Worm (Caenorhabditis elegans) whole organism, L2 larva: ENCODE results near the gene T19H12.15.

Source experiments
- nhr-21 ChIP-seq: fragments of 150-350 bp; optimal IDR thresholded peaks from 2 replicates; lab custom pipeline; 2014; ENCODE audit warnings: missing biosample characterization, missing genetic modification characterization

T19H12.15 gene

DNA sequence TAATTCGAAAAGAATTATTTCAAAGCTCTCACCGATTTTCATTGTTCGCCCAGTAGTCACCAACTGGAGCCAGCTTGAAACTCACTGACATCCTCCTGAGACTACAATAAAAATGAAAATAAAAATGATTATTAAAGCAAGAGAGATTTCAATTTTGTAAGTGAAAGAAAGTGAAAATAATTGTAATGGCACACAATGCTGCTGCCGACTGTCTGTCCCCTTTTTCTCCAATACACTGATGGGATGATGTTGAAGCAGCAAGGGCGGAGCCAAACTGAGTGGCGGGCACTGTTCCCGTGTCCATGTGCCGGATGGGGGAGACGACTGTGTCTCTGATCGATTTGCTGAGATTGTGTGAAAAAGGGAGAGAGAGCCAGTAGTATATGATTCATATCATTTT is 44.9 kb downstream of the T19H12.15 start, which contains the start of gene C37H5.14:
Gene C37H5.14 (minus strand): TSS at position 101 of the 400 bp plus-strand sequence.
- TF ChIP-seq nhr-21 (tag; lab: Kevin White, UChicago), result no peak
